Fruit fly (Drosophila melanogaster): ENCODE results near the gene CG42394.
A peak's percentile ranks its signal among the peaks of the same experiment; 100 is the strongest.

CG42394 gene

DNA sequence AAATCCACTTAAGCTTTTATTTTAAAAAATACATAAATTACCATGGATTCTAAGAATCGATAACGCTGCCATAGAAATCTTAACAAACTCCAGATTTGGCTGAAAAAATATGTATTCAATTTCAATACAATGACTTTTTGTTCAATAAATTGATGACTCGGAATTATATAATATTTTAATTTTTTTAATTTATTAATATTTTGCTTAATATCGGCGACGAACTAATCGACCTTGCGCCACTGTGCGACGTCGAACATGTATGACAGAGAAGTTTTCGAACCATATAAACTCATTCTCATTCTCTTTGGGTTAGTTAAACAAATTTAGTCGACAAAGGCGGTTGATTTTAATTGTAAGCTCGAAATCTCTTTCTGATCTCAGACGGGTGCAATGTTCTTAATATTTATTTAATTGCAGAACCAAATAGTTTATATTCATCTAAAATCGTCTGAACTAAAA is at the start of gene CG42394:
CG42394 (plus strand) TSS at position 311 of the 459 bp plus-strand sequence.
- TF ChIP-seq CG17801 (GFP tag; optimal IDR thresholded peaks at IDR 0.05; ENCODE audit: partially characterized antibody), result peak; percentile 84

DNA sequence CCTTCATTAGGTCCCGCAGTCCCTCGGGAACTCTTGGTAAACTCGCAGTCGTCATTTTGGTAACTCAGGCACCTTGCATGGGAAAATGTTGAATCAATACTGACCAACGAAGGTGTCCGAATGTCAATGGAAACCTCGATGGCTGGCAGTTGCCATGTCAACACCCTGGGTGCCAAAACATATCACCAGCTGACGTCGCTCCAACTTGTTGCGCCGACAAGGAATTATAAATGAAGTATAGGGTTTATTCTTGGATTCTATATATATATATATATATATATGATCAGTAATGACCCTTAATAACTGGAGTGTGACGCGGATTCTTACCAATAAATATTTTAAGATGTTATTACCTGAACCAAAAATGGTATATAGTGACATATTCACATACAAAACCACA is 45.8 kb upstream of the CG42394 start, which contains the start of gene CG14692:
CG14692 (minus strand) TSS at position 101 of the 400 bp plus-strand sequence.
- TF ChIP-seq CG17801 (GFP tag; optimal IDR thresholded peaks at IDR 0.05; ENCODE audit: partially characterized antibody), result no peak

DNA sequence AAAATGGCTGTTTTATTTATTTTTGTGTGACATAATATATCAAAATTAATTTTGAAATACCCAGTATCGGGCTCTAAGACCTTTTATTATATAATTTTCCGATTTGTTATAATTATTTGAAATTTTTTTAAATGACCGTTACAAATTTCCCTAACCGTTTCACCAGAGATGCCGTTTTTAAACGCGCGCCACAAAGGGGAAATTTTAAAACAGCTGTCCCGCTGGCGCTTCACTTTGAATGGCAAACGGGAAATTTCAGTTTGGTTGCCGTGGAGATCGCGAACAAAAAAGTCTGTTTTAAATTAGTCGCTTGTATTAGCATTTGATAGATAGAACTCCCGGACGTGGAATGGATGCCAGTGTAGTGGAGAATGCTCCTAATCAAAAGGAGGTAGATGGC is 34.6 kb upstream of the CG42394 start, which contains the start of the genes CG14693 and TTLL15:
CG14693 (minus strand) TSS at position 16 of the 400 bp plus-strand sequence.
TTLL15 (plus strand) TSS at position 257 of the 400 bp plus-strand sequence.
- TF ChIP-seq CG17801 (GFP tag; optimal IDR thresholded peaks at IDR 0.05; ENCODE audit: partially characterized antibody), result no peak

DNA sequence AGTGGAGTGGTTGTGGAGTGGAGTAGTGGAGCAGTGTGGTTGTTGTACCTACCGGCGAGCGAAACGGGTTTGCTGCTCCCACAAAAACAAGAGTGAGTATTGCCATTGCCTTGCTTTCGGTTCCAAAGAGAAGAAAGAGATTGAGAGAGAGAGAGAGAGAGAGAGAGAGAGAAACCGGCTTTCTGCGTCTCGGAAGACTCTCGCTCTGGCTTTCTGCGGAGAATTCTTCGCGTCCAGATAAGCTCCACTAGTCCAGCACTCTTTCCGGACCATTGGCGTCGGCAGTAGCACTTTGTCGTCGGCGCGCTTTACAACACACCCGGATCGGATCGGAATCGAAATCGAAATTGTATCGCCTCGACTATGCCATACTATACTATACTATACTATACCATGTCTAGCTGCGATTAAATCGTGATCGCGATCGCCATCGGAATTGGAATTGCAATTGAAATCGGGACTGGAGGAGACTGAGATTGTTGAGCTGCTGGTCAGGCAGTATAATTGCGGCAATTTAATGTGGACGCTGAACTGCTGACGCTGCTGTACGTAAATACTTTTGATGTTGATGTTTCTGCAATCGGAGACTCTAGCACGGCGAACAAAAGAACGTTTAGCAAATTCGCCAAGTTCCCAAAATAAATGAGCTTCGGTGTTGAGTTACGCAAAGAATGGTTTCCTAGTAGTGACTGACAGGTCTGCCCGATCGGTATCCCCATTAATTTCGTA is 22.7 kb upstream of the CG42394 start, which contains the start of gene Cad86C:
Cad86C (plus strand) TSS at position 284 of the 729 bp plus-strand sequence.
- TF ChIP-seq CG17801 (GFP tag; optimal IDR thresholded peaks at IDR 0.05; ENCODE audit: partially characterized antibody), result peak; percentile 34

DNA sequence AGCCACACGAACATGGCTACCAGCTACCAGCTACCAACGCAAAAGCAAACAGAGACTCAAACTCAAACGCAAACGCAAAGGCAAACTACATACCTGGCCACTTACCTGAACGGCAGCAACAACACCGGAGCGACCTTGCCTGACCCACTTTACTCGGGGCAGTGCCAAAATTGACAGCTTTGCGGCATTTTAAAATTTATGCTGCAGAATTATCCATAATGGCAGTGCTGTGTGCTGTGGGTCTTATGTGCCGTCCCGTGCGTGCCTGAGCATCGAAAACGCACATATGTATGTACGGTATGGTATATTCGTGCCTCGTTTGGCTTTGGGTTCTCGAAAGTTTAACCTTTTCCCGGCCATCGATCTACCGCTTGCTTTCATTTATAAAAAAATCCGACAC is 20.9 kb upstream of the CG42394 start:
- no peak for TF ChIP-seq CG17801 (GFP tag; optimal IDR thresholded peaks at IDR 0.05; ENCODE audit: partially characterized antibody)

DNA sequence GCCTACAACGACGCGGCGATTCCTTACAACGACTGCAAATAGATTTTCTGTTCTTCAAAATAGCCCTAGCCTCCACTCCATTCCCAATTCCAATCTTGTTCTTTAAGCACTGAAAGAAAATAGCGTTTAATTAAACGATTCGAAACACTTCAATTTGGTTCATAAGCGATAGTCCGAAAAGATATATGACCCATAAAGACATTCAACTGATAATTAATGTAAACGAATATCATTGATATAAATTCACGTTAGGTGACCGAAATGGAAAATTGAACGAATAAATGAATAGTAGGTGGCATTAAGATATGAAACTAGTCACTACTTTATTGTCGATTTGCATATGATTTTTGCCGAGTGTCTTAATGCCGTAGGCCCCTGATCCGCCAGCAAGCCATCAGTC is 19.9 kb upstream of the CG42394 start:
- no peak for TF ChIP-seq CG17801 (GFP tag; optimal IDR thresholded peaks at IDR 0.05; ENCODE audit: partially characterized antibody)

DNA sequence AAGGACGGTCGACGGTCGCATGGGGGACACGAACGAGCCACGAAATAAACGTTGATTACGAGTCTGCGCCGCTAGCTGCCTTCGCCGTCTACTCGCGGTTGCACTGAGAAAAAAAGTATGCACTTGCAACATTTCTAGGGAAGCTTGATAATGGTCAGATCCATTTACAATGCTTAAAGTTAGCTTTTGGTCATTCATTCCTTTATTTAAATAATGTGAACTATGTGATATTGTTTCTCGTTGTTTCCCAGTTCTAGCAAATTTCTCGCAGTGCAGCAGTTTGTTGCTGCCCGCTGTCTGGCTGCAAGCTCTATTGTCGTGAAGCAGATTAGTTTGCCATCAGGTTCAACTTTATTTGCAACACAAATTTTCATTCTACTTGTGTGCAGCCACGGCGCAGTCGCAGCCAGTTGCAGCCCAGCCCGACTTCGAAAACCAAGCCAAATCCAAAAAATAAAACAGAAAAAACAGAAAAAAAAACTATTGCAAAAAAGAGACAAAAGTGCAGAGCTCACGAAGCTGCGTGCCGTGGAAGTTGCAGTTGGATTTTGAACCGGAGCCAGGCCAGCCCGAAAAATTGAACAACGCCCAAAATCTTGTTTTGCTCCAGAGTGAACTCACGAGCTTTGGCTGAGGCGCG is 17.0 kb upstream of the CG42394 start:
- TF ChIP-seq CG17801 (GFP tag; optimal IDR thresholded peaks at IDR 0.05; ENCODE audit: partially characterized antibody), result no peak

DNA sequence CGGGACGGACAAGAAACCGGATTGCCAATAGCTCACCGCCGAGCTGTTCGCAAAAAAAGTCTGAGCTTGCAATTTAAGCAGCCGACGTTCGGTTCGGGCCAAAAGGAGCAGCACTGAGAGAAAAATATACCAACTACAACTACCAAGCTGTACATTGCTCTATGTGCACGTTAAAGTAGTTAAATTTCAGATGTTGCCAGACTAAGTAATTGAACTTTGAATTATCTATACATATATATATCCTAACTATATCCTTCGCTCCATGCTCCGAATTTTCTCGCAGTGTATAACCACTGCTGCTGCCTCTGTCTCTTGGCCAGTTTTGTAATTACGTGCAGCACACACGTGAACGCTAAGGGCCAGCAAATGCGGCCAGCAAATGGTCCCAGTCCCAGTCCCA is 14.7 kb upstream of the CG42394 start:
- TF ChIP-seq CG17801 (GFP tag; optimal IDR thresholded peaks at IDR 0.05; ENCODE audit: partially characterized antibody), result no peak

DNA sequence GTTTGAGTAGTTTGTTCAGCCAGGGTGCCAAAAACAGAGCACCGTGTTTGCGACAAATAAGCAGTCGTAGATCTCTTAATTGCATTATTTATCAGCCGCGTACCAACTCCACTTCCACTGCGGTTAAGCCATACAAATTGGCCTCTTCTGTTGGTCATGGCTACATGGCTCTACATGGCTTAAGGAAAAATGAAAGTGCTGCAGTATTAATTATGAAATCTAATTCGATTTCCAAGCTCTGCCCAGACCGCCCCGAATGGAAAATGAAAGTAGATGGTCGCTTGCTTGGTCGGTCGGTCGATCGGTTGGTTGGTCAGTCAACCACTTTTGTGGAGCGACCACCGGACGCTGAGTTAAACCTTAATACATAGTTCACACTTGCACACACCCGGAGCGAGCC is 12.7 kb upstream of the CG42394 start:
- TF ChIP-seq CG17801 (GFP tag; optimal IDR thresholded peaks at IDR 0.05; ENCODE audit: partially characterized antibody), result no peak

DNA sequence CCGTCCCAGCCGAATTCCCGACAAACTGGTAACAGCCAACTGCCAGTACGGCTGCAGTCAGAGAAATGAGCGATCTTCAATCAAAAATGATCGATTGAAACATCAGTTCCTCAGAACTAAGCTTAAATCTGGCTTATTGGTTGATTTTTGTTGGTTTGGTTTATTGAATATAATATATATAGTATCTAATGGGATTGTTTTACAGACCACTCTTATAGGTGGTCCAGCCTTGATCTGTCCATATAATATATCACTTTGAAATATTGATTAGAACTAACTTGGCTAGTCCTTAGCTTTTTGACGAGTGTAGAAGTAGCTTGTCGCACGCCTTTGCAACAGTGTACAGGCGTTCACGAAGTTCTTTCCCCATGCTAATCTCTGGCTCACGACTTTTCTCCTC is 7.2 kb upstream of the CG42394 start:
- no peak for TF ChIP-seq CG17801 (GFP tag; optimal IDR thresholded peaks at IDR 0.05; ENCODE audit: partially characterized antibody)

DNA sequence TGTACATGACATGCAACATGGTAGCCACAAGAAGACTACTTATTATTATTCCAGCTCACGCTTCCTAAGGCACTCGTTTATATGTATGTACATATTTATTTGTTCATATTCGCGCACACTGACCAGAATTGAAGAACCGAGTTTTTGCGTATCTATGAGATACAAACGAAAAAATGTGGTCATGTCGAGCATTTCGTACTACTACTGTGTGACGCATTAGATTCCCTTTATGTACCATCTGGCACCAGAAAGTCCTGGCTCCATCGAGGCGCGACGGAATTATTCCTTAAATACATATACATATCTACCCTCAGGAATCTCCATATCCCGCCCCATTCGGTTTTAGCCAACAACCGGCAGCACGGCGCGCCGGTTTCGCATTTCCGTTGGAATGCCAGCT is 1.0 kb downstream of the CG42394 start:
- TF ChIP-seq CG17801 (GFP tag; optimal IDR thresholded peaks at IDR 0.05; ENCODE audit: partially characterized antibody), result no peak

DNA sequence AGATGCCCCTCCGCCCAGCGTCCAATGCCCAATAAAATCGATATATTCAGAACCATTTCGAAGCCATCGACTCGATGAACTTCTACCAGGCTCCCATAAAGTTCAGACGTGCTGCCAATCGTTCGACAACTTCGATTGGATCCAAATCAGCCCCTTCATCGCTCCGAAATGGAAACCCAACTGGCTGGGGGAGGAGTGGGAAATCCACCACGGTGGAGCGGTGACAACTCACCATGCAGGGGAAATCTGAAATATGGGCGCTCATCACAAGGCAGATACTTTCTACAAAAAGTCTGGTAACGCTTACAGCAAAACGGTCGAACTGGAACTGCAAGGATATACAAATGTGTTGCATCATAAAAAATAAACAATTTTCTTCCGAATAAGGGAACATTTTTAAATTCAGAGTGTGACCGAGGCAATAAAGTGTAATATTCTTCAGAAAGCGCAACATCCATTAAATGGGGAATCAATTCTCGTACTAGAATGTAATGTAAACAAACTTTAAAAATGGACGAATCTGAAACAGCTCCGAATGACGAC is 2.7 kb downstream of the CG42394 start, which contains the start of gene CG4565:
CG4565 (plus strand) TSS at position 493 of the 543 bp plus-strand sequence.
- no peak for TF ChIP-seq CG17801 (GFP tag; optimal IDR thresholded peaks at IDR 0.05; ENCODE audit: partially characterized antibody)

DNA sequence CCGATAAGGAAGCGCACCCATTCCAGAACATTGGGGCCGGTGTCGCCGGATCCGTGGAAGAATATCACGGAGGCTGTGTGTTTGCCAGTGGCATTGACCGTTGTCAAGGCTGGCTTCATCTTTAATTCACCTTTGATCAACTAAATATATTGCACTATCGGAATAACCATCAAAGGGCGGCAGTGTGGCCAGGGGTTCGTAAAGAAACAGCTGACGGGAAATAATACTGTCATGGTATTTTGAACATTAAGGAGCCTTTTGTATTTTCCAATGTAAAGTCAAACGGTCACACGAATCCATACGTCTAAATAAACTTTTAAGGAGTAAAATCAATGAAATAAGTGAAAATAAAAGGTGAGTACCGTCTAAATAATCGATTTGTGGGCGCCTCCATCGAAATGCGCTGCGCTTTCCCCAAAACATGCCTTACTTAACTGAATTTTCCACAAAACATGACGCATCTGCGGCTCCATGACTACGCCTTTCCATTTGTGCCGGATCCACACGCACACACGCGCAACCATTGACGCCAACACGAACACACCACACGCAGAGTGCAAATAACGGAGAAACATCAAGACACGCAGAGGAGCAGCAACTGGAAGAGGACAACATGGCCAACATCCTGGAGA is 4.7 kb downstream of the CG42394 start, which contains the start of the genes CG6567 and CG4511:
CG6567 (minus strand) TSS at position 209 of the 632 bp plus-strand sequence.
CG4511 (plus strand) TSS at position 259 of the 632 bp plus-strand sequence.
- TF ChIP-seq CG17801 (GFP tag; optimal IDR thresholded peaks at IDR 0.05; ENCODE audit: partially characterized antibody), result peak; percentile 4

DNA sequence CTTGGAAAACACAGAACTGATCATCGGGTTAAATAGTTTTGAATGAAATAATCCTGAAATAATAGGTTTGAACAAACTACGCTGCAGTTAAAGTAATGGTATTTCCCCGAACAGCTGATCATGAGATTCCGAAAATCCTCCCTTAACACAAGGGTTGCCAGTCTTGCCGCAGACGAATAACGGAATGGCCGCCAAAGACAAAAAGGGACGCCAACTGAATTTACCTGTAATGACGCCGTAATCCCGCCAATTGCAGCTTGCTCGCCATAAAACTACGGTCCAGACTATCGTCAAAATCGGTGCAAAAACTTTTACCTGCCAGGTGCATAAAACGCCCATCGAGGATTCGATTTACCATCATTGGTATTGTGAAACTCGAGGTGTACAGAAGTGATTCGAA is 7.0 kb downstream of the CG42394 start, which contains the start of gene CG4570:
CG4570 (plus strand) TSS at position 190 of the 400 bp plus-strand sequence.
- TF ChIP-seq CG17801 (GFP tag; optimal IDR thresholded peaks at IDR 0.05; ENCODE audit: partially characterized antibody), result no peak

DNA sequence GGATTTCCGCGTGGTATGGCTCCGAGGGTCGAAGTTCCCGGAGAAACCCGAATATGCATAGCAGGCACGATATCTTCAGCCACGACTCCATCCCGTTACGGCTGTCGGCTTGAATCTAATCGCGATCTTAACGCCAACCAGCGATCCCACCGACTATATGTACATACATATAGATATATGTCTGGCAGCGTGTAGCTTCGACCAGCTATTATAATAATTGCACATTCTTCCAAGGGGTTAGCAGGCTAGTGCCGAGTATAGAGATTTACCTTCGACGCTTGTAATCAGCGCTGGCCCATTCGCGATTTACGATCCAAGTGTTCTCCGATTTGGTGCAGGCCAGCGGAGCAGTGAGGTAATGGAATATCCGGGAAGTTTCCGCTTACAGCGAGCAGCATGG is 10.1 kb downstream of the CG42394 start, which contains the start of gene CG14694:
CG14694 (minus strand) TSS at position 101 of the 400 bp plus-strand sequence.
- TF ChIP-seq CG17801 (GFP tag; optimal IDR thresholded peaks at IDR 0.05; ENCODE audit: partially characterized antibody), result no peak
